ENCODE assay signal across 4 fruit fly cellular contexts in the genomic region with DNA sequence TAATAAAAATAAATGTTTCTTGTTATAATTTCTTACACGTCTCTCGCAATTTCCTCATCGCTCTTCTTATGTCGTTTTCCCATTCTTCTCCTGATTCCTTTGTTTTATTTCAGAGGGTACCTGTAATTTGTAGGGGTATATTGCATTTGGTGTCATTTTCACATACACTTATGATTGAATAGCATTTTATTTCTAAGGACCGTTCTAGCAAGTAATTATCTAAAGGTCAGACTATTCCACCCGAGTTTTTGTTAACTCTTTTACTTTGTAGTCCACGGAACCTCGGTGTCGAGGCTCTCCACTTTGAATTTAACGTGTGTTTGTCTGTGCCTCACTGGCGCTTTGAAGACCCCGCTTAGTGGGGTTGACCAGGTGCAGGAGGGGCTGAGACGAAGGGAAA.
TF ChIP-seq lines count a peak whose summit lies in the region.

No protein-coding gene starts in this region.

- no peak for TF ChIP-seq CTCF in whole organism, embryonic (GFP tag; optimal IDR thresholded peaks at IDR 0.05; lab: Kevin White, UChicago)

TF ChIP-seq in whole organism, embryonic, 481 proteins besides CTCF, POLR2A, EP300 and RAD21 (continues in another document):
- TF ChIP-seq toy (GFP tag; IDR thresholded peaks at IDR 0.05; lab: Robert Waterston, UW) (no peak), CG11247 (GFP tag; IDR thresholded peaks at IDR 0.05; lab: Robert Waterston, UW) (no peak), C15 (GFP tag; IDR thresholded peaks at IDR 0.05; lab: Robert Waterston, UW) (no peak), al (GFP tag; IDR thresholded peaks at IDR 0.05; lab: Robert Waterston, UW) (no peak), CG10431 (GFP tag; optimal IDR thresholded peaks at IDR 0.05; lab: Kevin White, UChicago) (no peak), ems (GFP tag; optimal IDR thresholded peaks at IDR 0.05; lab: Kevin White, UChicago) (no peak), CG17359 (tag; optimal IDR thresholded peaks at IDR 0.05; lab: Kevin White, UChicago) (no peak), crp (GFP tag; optimal IDR thresholded peaks at IDR 0.05; lab: Kevin White, UChicago) (no peak), lab (GFP tag; optimal IDR thresholded peaks at IDR 0.05; lab: Kevin White, UChicago) (peak; percentile 20), zfh1 (GFP tag; IDR thresholded peaks at IDR 0.05; lab: Robert Waterston, UW) (no peak), p53 (GFP tag; optimal IDR thresholded peaks at IDR 0.05; lab: Kevin White, UChicago) (no peak), Hr51 (GFP tag; optimal IDR thresholded peaks at IDR 0.05; lab: Kevin White, UChicago) (no peak), CG13624 (GFP tag; optimal IDR thresholded peaks at IDR 0.05; lab: Kevin White, UChicago) (no peak), D19B (GFP tag; optimal IDR thresholded peaks at IDR 0.05; lab: Kevin White, UChicago) (peak; percentile 3), pb (GFP tag; optimal IDR thresholded peaks at IDR 0.05; lab: Kevin White, UChicago) (no peak), dimm (GFP tag; IDR thresholded peaks at IDR 0.05; lab: Robert Waterston, UW) (no peak), disco-r (GFP tag; optimal IDR thresholded peaks at IDR 0.05; lab: Kevin White, UChicago) (no peak), amos (GFP tag; IDR thresholded peaks at IDR 0.05; lab: Robert Waterston, UW; ENCODE audit: partially characterized antibody) (no peak), CG31224 (GFP tag; IDR thresholded peaks at IDR 0.05; lab: Robert Waterston, UW) (no peak), lbe (GFP tag; optimal IDR thresholded peaks at IDR 0.05; lab: Kevin White, UChicago) (no peak), tup (GFP tag; optimal IDR thresholded peaks at IDR 0.05; lab: Kevin White, UChicago) (no peak), cas (GFP tag; IDR thresholded peaks at IDR 0.05; lab: Robert Waterston, UW) (no peak), z (GFP tag; IDR thresholded peaks at IDR 0.05; lab: Robert Waterston, UW) (no peak)

TF ChIP-seq in whole organism, prepupa, 60 proteins besides CTCF, POLR2A, EP300 and RAD21 (continues in another document):
- TF ChIP-seq CG32006 (GFP tag; optimal IDR thresholded peaks at IDR 0.05; lab: Kevin White, UChicago) = peak; percentile 45
- no peak for TF ChIP-seq Lpt (GFP tag; optimal IDR thresholded peaks at IDR 0.05; lab: Kevin White, UChicago)
- no peak for TF ChIP-seq esn (GFP tag; optimal IDR thresholded peaks at IDR 0.05; lab: Kevin White, UChicago)
- no peak for TF ChIP-seq fkh (GFP tag; optimal IDR thresholded peaks at IDR 0.05; lab: Kevin White, UChicago)
- TF ChIP-seq eg (GFP tag; IDR thresholded peaks at IDR 0.05; lab: Robert Waterston, UW) = 0 out of 3 replicates have a peak, but pooled peaks have one; percentile 7
- peak; percentile 57; the same call in 2 of the 3 replicates for TF ChIP-seq CG6163 (GFP tag; IDR thresholded peaks at IDR 0.05; lab: Robert Waterston, UW)
- no peak for TF ChIP-seq CG4318 (GFP tag; optimal IDR thresholded peaks at IDR 0.05; lab: Kevin White, UChicago)
- TF ChIP-seq fd59A (GFP tag; optimal IDR thresholded peaks at IDR 0.05; lab: Kevin White, UChicago) = no peak
- no peak for TF ChIP-seq CG6854 (GFP tag; optimal IDR thresholded peaks at IDR 0.05; lab: Kevin White, UChicago)
- TF ChIP-seq OdsH (GFP tag; optimal IDR thresholded peaks at IDR 0.05; lab: Kevin White, UChicago) = peak; percentile 38
- TF ChIP-seq Sox14 (GFP tag; optimal IDR thresholded peaks at IDR 0.05; lab: Kevin White, UChicago) = peak; percentile 42
- TF ChIP-seq CG11902 (GFP tag; optimal IDR thresholded peaks at IDR 0.05; lab: Kevin White, UChicago) = no peak
- peak; percentile 47 for TF ChIP-seq dsx (GFP tag; optimal IDR thresholded peaks at IDR 0.05; lab: Kevin White, UChicago; ENCODE audit: poor library complexity, severe bottlenecking)
- peak; percentile 31 for TF ChIP-seq CG34406 (GFP tag; optimal IDR thresholded peaks at IDR 0.05; lab: Kevin White, UChicago)
- TF ChIP-seq Ets21C (GFP tag; optimal IDR thresholded peaks at IDR 0.05; lab: Kevin White, UChicago) = no peak
- peak; percentile 24 for TF ChIP-seq CG6792 (GFP tag; optimal IDR thresholded peaks at IDR 0.05; lab: Kevin White, UChicago)
- peak; percentile 51 for TF ChIP-seq achi (GFP tag; optimal IDR thresholded peaks at IDR 0.05; lab: Kevin White, UChicago)
- TF ChIP-seq CG8319 (GFP tag; optimal IDR thresholded peaks at IDR 0.05; lab: Kevin White, UChicago) = no peak
- TF ChIP-seq CG10631 (GFP tag; optimal IDR thresholded peaks at IDR 0.05; lab: Kevin White, UChicago) = peak; percentile 52
- TF ChIP-seq CG6276 (GFP tag; optimal IDR thresholded peaks at IDR 0.05; lab: Kevin White, UChicago) = no peak
- TF ChIP-seq CG1621 (tag; optimal IDR thresholded peaks at IDR 0.05; lab: Kevin White, UChicago) = peak; percentile 44
- peak; percentile 60 for TF ChIP-seq svp (GFP tag; lab: Kevin White, UChicago)

TF ChIP-seq in whole organism, pupa, 21 proteins besides CTCF, POLR2A, EP300 and RAD21:
- TF ChIP-seq CG14655 (GFP tag; optimal IDR thresholded peaks at IDR 0.05; lab: Kevin White, UChicago) (peak; percentile 27), CG32121 (GFP tag; IDR thresholded peaks at IDR 0.05; lab: Robert Waterston, UW) (no peak), gl (tag; optimal IDR thresholded peaks at IDR 0.05; lab: Kevin White, UChicago) (peak; percentile 2), CG34367 (tag; optimal IDR thresholded peaks at IDR 0.05; lab: Kevin White, UChicago) (peak; percentile 58), CG9948 (tag; optimal IDR thresholded peaks at IDR 0.05; lab: Kevin White, UChicago) (peak; percentile 45), CG17806 (tag; optimal IDR thresholded peaks at IDR 0.05; lab: Kevin White, UChicago) (peak; percentile 49), Ets98B (GFP tag; IDR thresholded peaks at IDR 0.05; lab: Robert Waterston, UW) (no peak), Pif1B (GFP tag; optimal IDR thresholded peaks at IDR 0.05; lab: Kevin White, UChicago) (peak; percentile 20), CG15710 (tag; optimal IDR thresholded peaks at IDR 0.05; lab: Kevin White, UChicago) (peak; percentile 70), rn (GFP tag; IDR thresholded peaks at IDR 0.05; lab: Robert Waterston, UW) (no peak), CG8301 (tag; optimal IDR thresholded peaks at IDR 0.05; lab: Kevin White, UChicago) (peak; percentile 5), fd96Ca (GFP tag; IDR thresholded peaks at IDR 0.05; lab: Robert Waterston, UW) (no peak), EcR (GFP tag; optimal IDR thresholded peaks at IDR 0.05; lab: Kevin White, UChicago) (no peak), CG13204 (GFP tag; optimal IDR thresholded peaks at IDR 0.05; lab: Kevin White, UChicago) (no peak), Snoo (tag; optimal IDR thresholded peaks at IDR 0.05; lab: Kevin White, UChicago) (no peak), Pif1A (GFP tag; optimal IDR thresholded peaks at IDR 0.05; lab: Kevin White, UChicago) (peak; percentile 48), D1 (tag; optimal IDR thresholded peaks at IDR 0.05; lab: Kevin White, UChicago) (no peak), CG12605 (GFP tag; IDR thresholded peaks at IDR 0.05; lab: Robert Waterston, UW) (no peak), CG10348 (GFP tag; IDR thresholded peaks at IDR 0.05; lab: Robert Waterston, UW) (no peak), CG4496 (GFP tag; IDR thresholded peaks at IDR 0.05; lab: Robert Waterston, UW) (no peak), CG8159 (tag; optimal IDR thresholded peaks at IDR 0.05; lab: Kevin White, UChicago) (peak; percentile 64)

TF ChIP-seq in whole organism, wandering third instar larva, 38 proteins besides CTCF, POLR2A, EP300 and RAD21:
- TF ChIP-seq HLH106 (tag; optimal IDR thresholded peaks at IDR 0.05; lab: Kevin White, UChicago) (no peak), fru (GFP tag; optimal IDR thresholded peaks at IDR 0.05; lab: Kevin White, UChicago) (peak; percentile 19), h (GFP tag; optimal IDR thresholded peaks at IDR 0.05; lab: Kevin White, UChicago) (peak; percentile 8), GATAd (GFP tag; optimal IDR thresholded peaks at IDR 0.05; lab: Kevin White, UChicago) (no peak), rgr (GFP tag; optimal IDR thresholded peaks at IDR 0.05; lab: Kevin White, UChicago) (peak; percentile 12), Abd-B (GFP tag; optimal IDR thresholded peaks at IDR 0.05; lab: Kevin White, UChicago) (no peak), foxo (GFP tag; optimal IDR thresholded peaks at IDR 0.05; lab: Kevin White, UChicago) (peak in 1 of 2 experiments; percentile 31), ey (GFP tag; optimal IDR thresholded peaks at IDR 0.05; lab: Kevin White, UChicago) (peak; percentile 39)

Comparison
In these comparisons a context has a peak if more than half of its experiments do, and no peak if none do; other contexts are left out.
1. Of the 7 proteins assayed by ChIP-seq in both whole organism, embryonic and whole organism, prepupa: peak only in whole organism, embryonic: none; only in whole organism, prepupa: Hr39 and Sox102F; in both: none; in neither: 5.